Worm (Caenorhabditis elegans) whole organism, L1 larva: Measurements from ENCODE around the gene fbxa-67.

ENCODE experiments used
- C04F5.9 ChIP-seq: sonication (generic microtip); optimal IDR thresholded peaks from 2 replicates; lab custom pipeline; 2016; ENCODE audit warnings: missing genetic modification characterization, missing compliant biosample characterization
- Y116A8C.19 ChIP-seq: sonication (generic microtip); optimal IDR thresholded peaks from 2 replicates; lab custom pipeline; 2016; ENCODE audit warnings: missing compliant biosample characterization, missing genetic modification characterization, borderline replicate concordance
- aha-1 ChIP-seq: fragments of 150-350 bp; optimal IDR thresholded peaks from 2 replicates; lab custom pipeline; 2014; ENCODE audit warnings: missing biosample characterization, missing genetic modification characterization
- ama-1 ChIP-seq: fragments of 150-350 bp; optimal IDR thresholded peaks from 2 replicates; lab custom pipeline; 2014
- blmp-1 ChIP-seq: fragments of 150-350 bp; optimal IDR thresholded peaks from 2 replicates; lab custom pipeline; 2014; ENCODE audit warnings: missing biosample characterization, missing genetic modification characterization
- ceh-63 ChIP-seq: fragments of 200-800 bp; sonication (Bioruptor generic); optimal IDR thresholded peaks from 2 replicates; lab custom pipeline; 2018; ENCODE audit warnings: mild to moderate bottlenecking, missing genetic modification characterization, missing compliant biosample characterization
- ceh-8 ChIP-seq: fragments of 200-800 bp; sonication (Bioruptor generic); optimal IDR thresholded peaks from 2 replicates; lab custom pipeline; 2018; ENCODE audit warnings: mild to moderate bottlenecking, missing genetic modification characterization, moderate library complexity, missing compliant biosample characterization
- ceh-82 ChIP-seq, 3 experiments: fragments of 150-350 bp in 1 of 3; sonication (generic microtip) in 2 of 3; optimal IDR thresholded peaks; 2 replicates each; lab custom pipeline; 2014 to 2017; ENCODE audit warnings: missing biosample characterization in 3 of 3, missing genetic modification characterization in 3 of 3
- ceh-90 ChIP-seq: sonication (generic microtip); optimal IDR thresholded peaks from 2 replicates; lab custom pipeline; 2016; ENCODE audit warnings: missing genetic modification characterization, missing compliant biosample characterization
- efl-1 ChIP-seq, 4 experiments: fragments of 150-350 bp; optimal IDR thresholded peaks in 3 of 4; peaks in 1 of 4; 1 replicate in 1 of 4; 2 replicates in 3 of 4; lab custom pipeline; 2014; ENCODE audit warnings: missing biosample characterization in 2 of 4, missing genetic modification characterization in 2 of 4, missing genetic modification reagents in 2 of 4
- efl-3 ChIP-seq: fragments of 200-800 bp; sonication (Bioruptor generic); optimal IDR thresholded peaks from 2 replicates; lab custom pipeline; 2018; ENCODE audit warnings: mild to moderate bottlenecking, missing genetic modification characterization, missing compliant biosample characterization
- egl-27 ChIP-seq, 2 experiments: fragments of 150-350 bp in 1 of 2; sonication (generic microtip); optimal IDR thresholded peaks; 3 replicates each; lab custom pipeline; 2017 to 2018; ENCODE audit warnings: missing biosample characterization in 2 of 2, missing genetic modification characterization in 2 of 2, missing genetic modification reagents in 2 of 2
- elt-2 ChIP-seq: sonication (generic microtip); optimal IDR thresholded peaks from 2 replicates; lab custom pipeline; 2016; ENCODE audit warnings: missing genetic modification characterization, mild to moderate bottlenecking, inconsistent platforms, missing compliant biosample characterization, missing genetic modification reagents
- elt-3 ChIP-seq, 6 experiments: fragments of 150-350 bp in 1 of 6; sonication (generic microtip); optimal IDR thresholded peaks; 2 replicates each; lab custom pipeline; 2017 to 2018; ENCODE audit warnings: missing biosample characterization in 6 of 6, missing genetic modification characterization in 6 of 6, inconsistent platforms in 1 of 6
- fkh-10 ChIP-seq: sonication (generic microtip); optimal IDR thresholded peaks from 2 replicates; lab custom pipeline; 2017; ENCODE audit warnings: missing biosample characterization, missing genetic modification reagents, missing genetic modification characterization
- fkh-4 ChIP-seq: sonication (generic microtip); optimal IDR thresholded peaks from 2 replicates; lab custom pipeline; 2016; ENCODE audit warnings: missing compliant biosample characterization, missing genetic modification characterization, borderline replicate concordance
- fkh-8 ChIP-seq: sonication (generic microtip); optimal IDR thresholded peaks from 2 replicates; lab custom pipeline; 2016; ENCODE audit warnings: mild to moderate bottlenecking, missing genetic modification characterization, missing compliant biosample characterization
- fos-1 ChIP-seq: fragments of 150-350 bp; optimal IDR thresholded peaks from 2 replicates; lab custom pipeline; 2014; ENCODE audit warnings: missing biosample characterization, missing genetic modification characterization
- grh-1 ChIP-seq: fragments of 200-800 bp; sonication (Bioruptor generic); IDR thresholded peaks from 2 replicates; pipeline ENCODE4 v1.3.6; 2022; ENCODE audit warnings: missing genetic modification reagents, missing genetic modification characterization, missing compliant biosample characterization
- hlh-17 ChIP-seq: fragments of 200-800 bp; sonication (Bioruptor generic); optimal IDR thresholded peaks from 2 replicates; lab custom pipeline; 2018; ENCODE audit warnings: missing genetic modification characterization, mild to moderate bottlenecking, missing compliant biosample characterization, moderate library complexity, borderline replicate concordance
- hpl-2 ChIP-seq: fragments of 150-350 bp; optimal IDR thresholded peaks from 2 replicates; lab custom pipeline; 2014; ENCODE audit warnings: missing biosample characterization, missing genetic modification reagents, missing genetic modification characterization
- irx-1 ChIP-seq: sonication (generic microtip); optimal IDR thresholded peaks from 2 replicates; lab custom pipeline; 2016; ENCODE audit warnings: missing genetic modification characterization, missing compliant biosample characterization
- isw-1 ChIP-seq: fragments of 200-800 bp; sonication (Bioruptor generic); IDR thresholded peaks from 2 replicates; pipeline ENCODE4 v1.3.6; 2022; ENCODE audit warnings: missing genetic modification characterization, missing compliant biosample characterization
- jun-1 ChIP-seq: fragments of 150-350 bp; optimal IDR thresholded peaks from 2 replicates; lab custom pipeline; 2014; ENCODE audit warnings: missing biosample characterization, missing genetic modification reagents, missing genetic modification characterization
- lin-15B ChIP-seq: fragments of 150-350 bp; sonication (generic microtip); optimal IDR thresholded peaks from 3 replicates; lab custom pipeline; 2014; ENCODE audit warnings: missing biosample characterization, missing genetic modification characterization
- lin-35 ChIP-seq, 2 experiments: fragments of 150-350 bp; optimal IDR thresholded peaks; 2 replicates each; lab custom pipeline; 2014; ENCODE audit warnings: missing biosample characterization in 2 of 2, missing genetic modification characterization in 2 of 2, missing genetic modification reagents in 2 of 2
- mef-2 ChIP-seq: fragments of 150-350 bp; optimal IDR thresholded peaks from 2 replicates; lab custom pipeline; 2014; ENCODE audit warnings: missing biosample characterization, missing genetic modification characterization
- nhr-11 ChIP-seq: fragments of 150-350 bp; optimal IDR thresholded peaks from 2 replicates; lab custom pipeline; 2014; ENCODE audit warnings: missing biosample characterization, missing genetic modification characterization
- nhr-12 ChIP-seq: sonication (generic microtip); optimal IDR thresholded peaks from 2 replicates; lab custom pipeline; 2017; ENCODE audit warnings: missing biosample characterization, missing genetic modification characterization
- nhr-19 ChIP-seq: fragments of 200-800 bp; sonication (Bioruptor generic); conservative IDR thresholded peaks from 2 replicates; pipeline ENCODE4 v1.3.6; 2022; ENCODE audit warnings: missing genetic modification characterization, missing compliant biosample characterization
- nhr-20 ChIP-seq: sonication (generic microtip); optimal IDR thresholded peaks from 2 replicates; lab custom pipeline; 2016; ENCODE audit warnings: mild to moderate bottlenecking, missing genetic modification characterization, missing compliant biosample characterization
- nhr-237 ChIP-seq: fragments of 150-350 bp; optimal IDR thresholded peaks from 2 replicates; lab custom pipeline; 2014; ENCODE audit warnings: missing biosample characterization, missing genetic modification characterization
- nhr-28 ChIP-seq: fragments of 150-350 bp; optimal IDR thresholded peaks from 2 replicates; lab custom pipeline; 2014; ENCODE audit warnings: missing biosample characterization, missing genetic modification characterization
- nhr-47 ChIP-seq: sonication (generic microtip); optimal IDR thresholded peaks from 2 replicates; lab custom pipeline; 2016; ENCODE audit warnings: mild to moderate bottlenecking, missing genetic modification characterization, moderate library complexity, missing compliant biosample characterization
- nhr-71 ChIP-seq: sonication (generic microtip); optimal IDR thresholded peaks from 2 replicates; lab custom pipeline; 2016; ENCODE audit warnings: mild to moderate bottlenecking, missing genetic modification characterization, moderate library complexity, missing compliant biosample characterization
- nhr-84 ChIP-seq: sonication (generic microtip); optimal IDR thresholded peaks from 2 replicates; lab custom pipeline; 2017; ENCODE audit warnings: missing biosample characterization, missing genetic modification characterization
- nhr-90 ChIP-seq: sonication (generic microtip); optimal IDR thresholded peaks from 2 replicates; lab custom pipeline; 2016; ENCODE audit warnings: mild to moderate bottlenecking, missing genetic modification characterization, missing compliant biosample characterization; ENCODE audit not compliant: poor library complexity
- pag-3 ChIP-seq: sonication (generic microtip); optimal IDR thresholded peaks from 2 replicates; lab custom pipeline; 2017; ENCODE audit warnings: missing genetic modification characterization, mild to moderate bottlenecking, missing compliant biosample characterization, antibody characterized with exemption, borderline replicate concordance; ENCODE audit not compliant: insufficient read depth
- pqm-1 ChIP-seq: sonication (generic microtip); optimal IDR thresholded peaks from 3 replicates; lab custom pipeline; 2017; ENCODE audit warnings: missing biosample characterization, missing genetic modification characterization
- skn-1 ChIP-seq: fragments of 150-350 bp; optimal IDR thresholded peaks from 2 replicates; lab custom pipeline; 2014; ENCODE audit warnings: missing biosample characterization, missing genetic modification characterization
- snpc-4 ChIP-seq: fragments of 150-350 bp; optimal IDR thresholded peaks from 2 replicates; lab custom pipeline; 2014; ENCODE audit warnings: missing biosample characterization, missing genetic modification characterization
- snu-23 ChIP-seq: sonication (generic microtip); optimal IDR thresholded peaks from 2 replicates; lab custom pipeline; 2016; ENCODE audit warnings: missing genetic modification characterization, missing compliant biosample characterization
- sox-4 ChIP-seq: sonication (generic microtip); optimal IDR thresholded peaks from 2 replicates; lab custom pipeline; 2016; ENCODE audit warnings: missing genetic modification characterization, missing compliant biosample characterization
- sptf-1 ChIP-seq: fragments of 150-350 bp; optimal IDR thresholded peaks from 2 replicates; lab custom pipeline; 2014; ENCODE audit warnings: missing biosample characterization, missing genetic modification characterization
- swsn-7 ChIP-seq: sonication (generic microtip); optimal IDR thresholded peaks from 2 replicates; lab custom pipeline; 2016; ENCODE audit warnings: missing genetic modification characterization, missing compliant biosample characterization
- tbx-2 ChIP-seq: sonication (generic microtip); optimal IDR thresholded peaks from 2 replicates; lab custom pipeline; 2016; ENCODE audit warnings: missing genetic modification characterization, missing compliant biosample characterization
- unc-130 ChIP-seq: fragments of 150-350 bp; optimal IDR thresholded peaks from 2 replicates; lab custom pipeline; 2017; ENCODE audit warnings: missing biosample characterization, missing genetic modification characterization, inconsistent platforms
- unc-62 ChIP-seq: fragments of 150-350 bp; optimal IDR thresholded peaks from 2 replicates; lab custom pipeline; 2014; ENCODE audit warnings: missing biosample characterization, missing genetic modification reagents, missing genetic modification characterization
- unc-86 ChIP-seq: sonication (generic microtip); optimal IDR thresholded peaks from 2 replicates; lab custom pipeline; 2016; ENCODE audit warnings: missing genetic modification characterization, missing compliant biosample characterization
- unc-98 ChIP-seq: fragments of 200-800 bp; sonication (Bioruptor generic); IDR thresholded peaks from 2 replicates; pipeline ENCODE4 v1.3.6; 2022; ENCODE audit warnings: missing genetic modification characterization, missing compliant biosample characterization
- vab-15 ChIP-seq: sonication (generic microtip); optimal IDR thresholded peaks from 2 replicates; lab custom pipeline; 2017; ENCODE audit warnings: missing genotype, mild to moderate bottlenecking, missing genetic modification characterization, missing compliant biosample characterization

The fbxa-67 gene

ce11 chrIII:952184-952583 is 1.7 kb upstream of the fbxa-67 start, which contains the start of gene fbxa-10 (continued):
- no peak for TF ChIP-seq nhr-47 (tag; lab: Kevin White, UChicago)
- no peak for TF ChIP-seq unc-86
- TF ChIP-seq nhr-11 (tag; lab: Kevin White, UChicago), result no peak
- no peak for TF ChIP-seq isw-1
- no peak for TF ChIP-seq nhr-20 (tag; lab: Kevin White, UChicago)
- TF ChIP-seq snpc-4, result no peak
- TF ChIP-seq nhr-28 (tag; lab: Kevin White, UChicago), result no peak
- TF ChIP-seq vab-15, result no peak
- TF ChIP-seq grh-1, result no peak
- no peak for TF ChIP-seq irx-1 (tag; lab: Kevin White, UChicago)
- TF ChIP-seq pag-3, result no peak
- TF ChIP-seq efl-1 (optimal IDR thresholded peaks at IDR 0.05; lab: Kevin White, UChicago), result peak; percentile 25 to 45
- peak; percentile 31 to 94 for TF ChIP-seq efl-1 (GFP tag; optimal IDR thresholded peaks at IDR 0.05 in 1 of 2; lab: Kevin White, UChicago)
- no peak for TF ChIP-seq hlh-17 (GFP tag; lab: Kevin White, UChicago)
- no peak for TF ChIP-seq unc-130
- no peak for TF ChIP-seq skn-1 (tag; lab: Kevin White, UChicago)
- no peak for TF ChIP-seq blmp-1 (tag; lab: Kevin White, UChicago)
- no peak for TF ChIP-seq fkh-4 (tag; lab: Kevin White, UChicago)
- TF ChIP-seq C04F5.9 (tag; lab: Kevin White, UChicago), result no peak
- TF ChIP-seq elt-2 (tag; lab: Kevin White, UChicago), result no peak
- no peak for TF ChIP-seq nhr-237 (tag; lab: Kevin White, UChicago)
- TF ChIP-seq snu-23 (GFP tag; lab: Kevin White, UChicago), result no peak
- TF ChIP-seq ceh-63 (GFP tag; lab: Kevin White, UChicago), result no peak
- TF ChIP-seq elt-3 (tag; optimal IDR thresholded peaks at IDR 0.05; lab: Kevin White, UChicago), result no peak
- no peak for TF ChIP-seq aha-1
- no peak for TF ChIP-seq sptf-1 (tag; lab: Kevin White, UChicago)
- no peak for TF ChIP-seq sox-4 (tag; lab: Kevin White, UChicago)
- no peak for TF ChIP-seq hpl-2
- no peak for TF ChIP-seq nhr-71 (tag; lab: Kevin White, UChicago)
- TF ChIP-seq ceh-8 (GFP tag; lab: Kevin White, UChicago), result no peak
- no peak for TF ChIP-seq egl-27 (tag; optimal IDR thresholded peaks at IDR 0.05; lab: Kevin White, UChicago)
- no peak for TF ChIP-seq mef-2
- no peak for TF ChIP-seq fkh-10 (GFP tag; lab: Kevin White, UChicago)
- TF ChIP-seq ceh-82 (tag; optimal IDR thresholded peaks at IDR 0.05; lab: Kevin White, UChicago), result peak in 1 of 3 experiments; percentile 5
- no peak for TF ChIP-seq unc-98 (GFP tag; lab: Robert Waterston, UW)
- TF ChIP-seq tbx-2, result peak; percentile 19
- TF ChIP-seq fkh-8 (tag; lab: Kevin White, UChicago), result no peak
- TF ChIP-seq nhr-12 (tag; lab: Kevin White, UChicago), result no peak
- TF ChIP-seq nhr-19, result no peak
- TF ChIP-seq efl-3 (GFP tag; lab: Kevin White, UChicago), result no peak
- no peak for TF ChIP-seq ama-1 (lab: Kevin White, UChicago)
- peak; percentile 30 for TF ChIP-seq swsn-7 (tag; lab: Kevin White, UChicago)
- TF ChIP-seq jun-1 (tag; lab: Kevin White, UChicago), result no peak
- no peak for TF ChIP-seq nhr-84 (tag; lab: Kevin White, UChicago)
- no peak for TF ChIP-seq fos-1 (tag; lab: Kevin White, UChicago)
- no peak for TF ChIP-seq nhr-90
- TF ChIP-seq unc-62 (GFP tag; lab: Kevin White, UChicago), result no peak
- TF ChIP-seq ceh-90 (tag; lab: Kevin White, UChicago), result no peak
- TF ChIP-seq pqm-1 (tag; lab: Kevin White, UChicago), result no peak
- TF ChIP-seq lin-35 (GFP tag; optimal IDR thresholded peaks at IDR 0.05; lab: Kevin White, UChicago), result peak; percentile 30 to 39
- no peak for TF ChIP-seq Y116A8C.19 (tag; lab: Kevin White, UChicago)
- no peak for TF ChIP-seq lin-15B (tag; lab: Kevin White, UChicago)
